Fruit fly (Drosophila melanogaster) whole organism, wandering third instar larva: ENCODE results near the gene CG3630.

ENCODE experiments used
- Abd-B ChIP-seq: fragments of >200 bp; optimal IDR thresholded peaks from 2 replicates; lab custom pipeline; 2017; ENCODE audit warnings: missing biosample characterization, missing genetic modification characterization
- Vsx2 ChIP-seq: fragments of 200-300, 225-300 bp; sonication (Bioruptor generic); optimal IDR thresholded peaks from 2 replicates; lab custom pipeline; 2018; ENCODE audit warnings: missing biosample characterization, missing genetic modification characterization; ENCODE audit not compliant: partially characterized antibody
- pan ChIP-seq: fragments of >200 bp; optimal IDR thresholded peaks from 2 replicates; lab custom pipeline; 2017
- psq ChIP-seq: fragments of 200-800 bp; sonication (Bioruptor generic); optimal IDR thresholded peaks from 3 replicates; lab custom pipeline; 2017; ENCODE audit warnings: missing biosample characterization, mild to moderate bottlenecking, missing genetic modification characterization, moderate library complexity
- tai ChIP-seq: sonication (Bioruptor generic); optimal IDR thresholded peaks from 2 replicates; lab custom pipeline; 2016; ENCODE audit warnings: missing biosample characterization, missing genetic modification characterization

DNA sequence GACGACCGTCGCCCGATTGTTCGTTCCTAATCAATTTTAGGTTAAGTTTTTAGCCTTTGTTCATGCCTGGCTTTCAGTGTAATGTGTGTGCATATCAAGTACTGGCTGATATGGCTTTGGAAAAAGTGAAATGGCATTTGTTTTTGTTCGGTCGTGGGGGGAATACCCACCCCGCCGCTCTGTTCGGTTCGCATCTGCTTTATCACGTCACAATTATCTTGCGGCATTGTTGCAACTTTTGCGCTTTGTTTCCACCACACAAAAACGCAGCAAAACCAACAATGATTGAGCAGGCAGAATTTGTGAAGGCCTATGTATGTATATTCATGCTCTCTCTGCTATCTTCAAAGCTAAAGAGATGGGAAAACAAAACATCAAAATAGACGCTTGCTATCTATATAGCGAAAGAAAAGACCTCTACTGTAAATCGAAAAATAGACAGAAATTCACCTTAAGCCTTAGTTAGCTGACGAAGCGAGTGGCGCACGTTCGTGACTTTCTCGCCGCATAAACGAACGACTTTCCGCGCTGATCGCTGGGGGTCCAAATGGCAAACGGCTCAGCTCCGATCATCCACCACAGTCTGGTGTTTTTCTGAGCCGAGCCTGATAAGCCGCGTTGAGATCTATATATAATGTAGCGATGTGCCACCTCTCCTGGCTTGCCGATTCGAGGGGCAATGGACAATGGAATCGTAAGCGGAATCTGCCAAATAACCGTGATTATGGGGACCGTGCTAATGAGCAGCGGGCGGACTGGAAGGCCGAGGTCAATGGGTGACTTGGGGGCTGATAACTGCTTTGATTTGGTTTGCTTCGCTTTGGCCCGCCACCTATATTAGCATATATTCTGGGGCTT is 35.6 kb downstream of the CG3630 start:
- TF ChIP-seq psq (GFP tag; lab: Kevin White, UChicago) (no peak), pan (lab: Kevin White, UChicago) (no peak), Vsx2 (GFP tag; lab: Kevin White, UChicago) (no peak), tai (GFP tag; lab: Kevin White, UChicago) (no peak), Abd-B (GFP tag; lab: Kevin White, UChicago) (no peak)
